Worm (Caenorhabditis elegans) whole organism, L2 larva: ENCODE results near the gene clec-6.

Source experiments
- C34F6.9 ChIP-seq: fragments of 150-350 bp; optimal IDR thresholded peaks from 2 replicates; lab custom pipeline; 2014; ENCODE audit warnings: missing biosample characterization, missing genetic modification characterization
- F13H6.1 ChIP-seq: sonication (generic microtip); optimal IDR thresholded peaks from 2 replicates; lab custom pipeline; 2016; ENCODE audit warnings: missing genetic modification characterization, missing compliant biosample characterization
- aly-2 ChIP-seq: fragments of 150-350 bp; optimal IDR thresholded peaks from 2 replicates; lab custom pipeline; 2014; ENCODE audit warnings: missing biosample characterization, missing genetic modification characterization
- ama-1 ChIP-seq: fragments of 150-350 bp; optimal IDR thresholded peaks from 2 replicates; lab custom pipeline; 2018; ENCODE audit warnings: inconsistent platforms
- ceh-16 ChIP-seq: fragments of 150-350 bp; optimal IDR thresholded peaks from 2 replicates; lab custom pipeline; 2014; ENCODE audit warnings: missing biosample characterization, missing genetic modification characterization
- ceh-82 ChIP-seq: fragments of 150-350 bp; optimal IDR thresholded peaks from 2 replicates; lab custom pipeline; 2014; ENCODE audit warnings: missing biosample characterization, missing genetic modification characterization
- crh-2 ChIP-seq: sonication (generic microtip); optimal IDR thresholded peaks from 2 replicates; lab custom pipeline; 2017; ENCODE audit warnings: missing biosample characterization, missing genetic modification characterization
- egl-27 ChIP-seq: sonication (generic microtip); optimal IDR thresholded peaks from 3 replicates; lab custom pipeline; 2017; ENCODE audit warnings: missing biosample characterization, missing genetic modification reagents, missing genetic modification characterization
- elt-1 ChIP-seq: fragments of 150-350 bp; optimal IDR thresholded peaks from 2 replicates; lab custom pipeline; 2014; ENCODE audit warnings: missing biosample characterization, missing genetic modification characterization
- elt-3 ChIP-seq: sonication (generic microtip); optimal IDR thresholded peaks from 2 replicates; lab custom pipeline; 2017; ENCODE audit warnings: missing biosample characterization, missing genetic modification characterization
- fos-1 ChIP-seq: fragments of 150-350 bp; optimal IDR thresholded peaks from 2 replicates; lab custom pipeline; 2014; ENCODE audit warnings: missing biosample characterization, missing genetic modification characterization
- gmeb-1 ChIP-seq: fragments of 150-350 bp; optimal IDR thresholded peaks from 2 replicates; lab custom pipeline; 2014; ENCODE audit warnings: missing biosample characterization, missing genetic modification characterization
- lin-11 ChIP-seq: fragments of 150-350 bp; sonication (generic microtip); optimal IDR thresholded peaks from 2 replicates; lab custom pipeline; 2014; ENCODE audit warnings: missing biosample characterization, missing genetic modification characterization, inconsistent platforms, mixed read lengths
- lin-39 ChIP-seq: fragments of 150-350 bp; optimal IDR thresholded peaks from 2 replicates; lab custom pipeline; 2014; ENCODE audit warnings: missing biosample characterization, missing genetic modification reagents, missing genetic modification characterization
- lsy-2 ChIP-seq, 2 experiments: fragments of 150-350 bp in 1 of 2; sonication (generic microtip) in 1 of 2; optimal IDR thresholded peaks; 2 replicates each; lab custom pipeline; 2014 to 2017; ENCODE audit warnings: missing biosample characterization in 2 of 2, missing genetic modification characterization in 2 of 2
- mab-5 ChIP-seq: fragments of 150-350 bp; optimal IDR thresholded peaks from 2 replicates; lab custom pipeline; 2014; ENCODE audit warnings: missing biosample characterization, missing genetic modification characterization
- mbf-1 ChIP-seq: sonication (generic microtip); optimal IDR thresholded peaks from 2 replicates; lab custom pipeline; 2017; ENCODE audit warnings: missing biosample characterization, missing genetic modification characterization
- mdl-1 ChIP-seq, 2 experiments: fragments of 150-350 bp in 1 of 2; sonication (generic microtip) in 1 of 2; optimal IDR thresholded peaks; 2 replicates each; lab custom pipeline; 2017; ENCODE audit warnings: missing biosample characterization in 2 of 2, missing genetic modification characterization in 2 of 2
- nhr-10 ChIP-seq: sonication (generic microtip); optimal IDR thresholded peaks from 2 replicates; lab custom pipeline; 2017; ENCODE audit warnings: missing biosample characterization, missing genetic modification characterization
- nhr-129 ChIP-seq: fragments of 150-350 bp; optimal IDR thresholded peaks from 2 replicates; lab custom pipeline; 2014; ENCODE audit warnings: missing biosample characterization, missing genetic modification characterization
- nhr-23 ChIP-seq: fragments of 150-350 bp; optimal IDR thresholded peaks from 2 replicates; lab custom pipeline; 2014; ENCODE audit warnings: missing biosample characterization, missing genetic modification reagents, missing genetic modification characterization
- nhr-237 ChIP-seq: fragments of 150-350 bp; optimal IDR thresholded peaks from 2 replicates; lab custom pipeline; 2014; ENCODE audit warnings: missing biosample characterization, missing genetic modification characterization
- nhr-25 ChIP-seq: fragments of 150-350 bp; sonication (generic microtip); optimal IDR thresholded peaks from 3 replicates; lab custom pipeline; 2014; ENCODE audit warnings: missing biosample characterization, missing genetic modification characterization
- nhr-6 ChIP-seq: fragments of 150-350 bp; optimal IDR thresholded peaks from 2 replicates; lab custom pipeline; 2014; ENCODE audit warnings: missing biosample characterization, missing genetic modification characterization
- nhr-77 ChIP-seq: fragments of 150-350 bp; optimal IDR thresholded peaks from 2 replicates; lab custom pipeline; 2014; ENCODE audit warnings: missing biosample characterization, missing genetic modification characterization
- sem-4 ChIP-seq: fragments of 150-350 bp; optimal IDR thresholded peaks from 2 replicates; lab custom pipeline; 2014; ENCODE audit warnings: missing biosample characterization, missing genetic modification reagents, missing genetic modification characterization
- skn-1 ChIP-seq: sonication (generic microtip); optimal IDR thresholded peaks from 2 replicates; lab custom pipeline; 2017; ENCODE audit warnings: missing biosample characterization, missing genetic modification characterization
- sma-3 ChIP-seq: sonication (generic microtip); optimal IDR thresholded peaks from 2 replicates; lab custom pipeline; 2016; ENCODE audit warnings: missing genetic modification reagents, missing genetic modification characterization, missing compliant biosample characterization
- snpc-4 ChIP-seq: fragments of 150-350 bp; optimal IDR thresholded peaks from 2 replicates; lab custom pipeline; 2014; ENCODE audit warnings: missing biosample characterization, missing genetic modification characterization
- unc-55 ChIP-seq: fragments of 150-350 bp; sonication (generic microtip); optimal IDR thresholded peaks from 3 replicates; lab custom pipeline; 2014; ENCODE audit warnings: missing biosample characterization, missing genetic modification reagents, missing genetic modification characterization
- unc-62 ChIP-seq: fragments of 150-350 bp; optimal IDR thresholded peaks from 2 replicates; lab custom pipeline; 2014; ENCODE audit warnings: missing biosample characterization, missing genetic modification reagents, missing genetic modification characterization
- zag-1 ChIP-seq: fragments of 150-350 bp; optimal IDR thresholded peaks from 2 replicates; lab custom pipeline; 2014; ENCODE audit warnings: missing biosample characterization, missing genetic modification characterization
- ztf-1 ChIP-seq: fragments of 200-800 bp; sonication (Bioruptor generic); conservative IDR thresholded peaks from 2 replicates; pipeline ENCODE4 v1.3.6; 2022; ENCODE audit warnings: missing genetic modification characterization, missing compliant biosample characterization

The clec-6 gene

DNA sequence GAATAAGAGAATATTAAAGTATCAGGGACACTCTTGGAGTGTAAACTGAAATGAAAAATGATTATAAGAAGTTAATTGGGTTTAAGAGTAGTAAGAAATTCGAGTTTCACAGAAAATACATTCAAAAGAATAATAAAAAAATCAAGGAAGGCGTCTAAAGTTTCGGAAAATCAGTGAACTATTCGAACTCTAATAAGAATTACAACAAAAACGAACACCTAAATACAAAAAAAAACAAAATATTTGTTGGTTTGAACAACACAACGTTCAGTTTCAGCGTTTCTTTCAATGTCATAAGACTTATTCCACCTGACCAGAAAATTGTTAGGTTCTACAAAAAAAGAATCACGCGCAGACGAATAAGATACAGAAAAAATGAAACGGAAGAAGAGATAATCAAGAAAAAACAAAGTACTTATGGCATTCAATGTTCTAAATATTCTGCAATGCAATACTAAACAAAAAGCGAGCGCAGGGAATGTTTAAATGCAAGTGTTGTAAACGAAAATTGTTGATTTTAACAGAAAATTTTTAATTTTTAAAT, 11.9 kb upstream of the clec-6 start, which contains the start of gene nhl-2:
Gene nhl-2 (minus strand): TSS at position 51 of the 544 bp plus-strand sequence.
- TF ChIP-seq snpc-4 (no peak), skn-1 (tag; lab: Kevin White, UChicago) (no peak), zag-1 (tag; lab: Kevin White, UChicago) (no peak), ztf-1 (no peak), nhr-10 (tag; lab: Kevin White, UChicago) (no peak), ama-1 (lab: Kevin White, UChicago) (no peak), F13H6.1 (tag; lab: Kevin White, UChicago) (no peak), elt-3 (tag; lab: Kevin White, UChicago) (no peak), lin-11 (tag; lab: Kevin White, UChicago) (no peak), gmeb-1 (tag; lab: Kevin White, UChicago) (no peak), nhr-129 (tag; lab: Kevin White, UChicago) (no peak), ceh-82 (tag; lab: Kevin White, UChicago) (no peak), lin-39 (tag; lab: Kevin White, UChicago) (no peak), nhr-77 (tag; lab: Kevin White, UChicago) (no peak), mbf-1 (no peak), sma-3 (no peak), mdl-1 (tag; optimal IDR thresholded peaks at IDR 0.05; lab: Kevin White, UChicago) (no peak), unc-55 (GFP tag; lab: Kevin White, UChicago) (no peak), mab-5 (no peak), unc-62 (GFP tag; lab: Kevin White, UChicago) (no peak)
- TF ChIP-seq, all 48 proteins: peak for 0

DNA sequence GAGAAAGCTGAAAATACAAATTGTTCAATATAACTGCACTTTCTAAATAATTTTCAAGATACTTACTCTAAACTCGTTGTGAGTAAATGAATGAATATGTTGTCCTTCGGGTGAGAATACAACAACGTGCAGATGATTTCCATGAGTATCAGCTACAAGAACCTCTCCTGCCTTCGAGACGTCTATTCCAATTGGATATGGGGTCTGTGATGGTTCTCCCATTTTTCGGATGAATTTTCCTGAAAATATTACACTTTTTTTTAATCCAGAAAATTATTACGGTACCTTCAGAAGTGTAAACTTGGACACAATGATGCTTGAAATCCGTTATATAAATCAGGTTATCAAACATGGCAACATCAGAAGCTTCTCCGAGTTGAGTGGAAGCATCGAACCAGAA, 8.1 kb upstream of the clec-6 start:
- no peak for TF ChIP-seq ceh-16
- no peak for TF ChIP-seq aly-2
- TF ChIP-seq nhr-6 (tag; lab: Kevin White, UChicago): no peak
- TF ChIP-seq egl-27 (tag; lab: Kevin White, UChicago): no peak
- TF ChIP-seq nhr-237 (tag; lab: Kevin White, UChicago): no peak
- TF ChIP-seq gmeb-1 (tag; lab: Kevin White, UChicago): no peak
- TF ChIP-seq mab-5: no peak

DNA sequence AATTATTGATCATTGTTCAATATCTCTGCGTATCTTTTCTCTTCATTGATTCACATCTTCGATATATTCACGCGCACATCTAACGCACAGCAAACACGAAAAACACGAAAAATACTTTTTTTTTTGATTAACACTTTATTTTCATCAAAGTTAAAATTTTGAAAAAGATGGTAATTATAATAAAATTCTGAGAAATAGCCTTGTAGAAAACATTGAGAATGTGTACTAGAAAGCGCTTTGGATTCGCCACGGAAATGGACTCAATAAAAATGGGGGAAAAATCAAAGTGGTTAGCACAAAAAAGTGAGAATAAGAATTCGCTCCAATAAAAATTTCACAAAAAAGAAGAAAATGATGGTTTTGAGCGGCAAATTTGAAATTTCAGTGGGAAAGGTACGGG, 6.3 kb upstream of the clec-6 start, which contains the start of gene F26F4.6:
Gene F26F4.6 (minus strand): TSS at position 101 of the 400 bp plus-strand sequence.
- TF ChIP-seq nhr-237 (tag; lab: Kevin White, UChicago) (no peak), ceh-16 (no peak), elt-1 (no peak), nhr-23 (tag; lab: Kevin White, UChicago) (no peak), sem-4 (no peak), mdl-1 (tag; optimal IDR thresholded peaks at IDR 0.05; lab: Kevin White, UChicago) (no peak), lin-39 (tag; lab: Kevin White, UChicago) (no peak)

DNA sequence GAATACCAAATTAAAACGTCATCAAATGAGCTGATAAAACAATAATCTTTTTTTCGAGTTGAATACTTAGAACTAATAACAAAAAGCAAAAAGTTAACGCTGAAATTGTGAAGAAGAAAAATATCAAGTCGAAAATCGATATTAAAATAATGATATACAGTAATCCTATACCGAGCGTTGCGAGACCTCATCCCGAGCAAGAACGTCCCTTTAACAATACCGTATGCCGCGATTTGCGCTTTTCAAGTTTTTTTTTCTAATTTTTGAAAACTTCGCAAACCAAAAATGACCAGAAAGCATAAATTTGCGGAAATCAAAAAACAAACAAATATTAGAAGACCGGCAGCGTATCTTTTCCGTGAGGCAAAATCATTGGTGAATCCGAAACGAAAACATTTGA, 3.8 kb upstream of the clec-6 start, which contains the start of gene F26F4.5:
Gene F26F4.5 (minus strand): TSS at position 256 of the 400 bp plus-strand sequence.
- TF ChIP-seq nhr-77 (tag; lab: Kevin White, UChicago) (no peak), nhr-25 (tag; lab: Kevin White, UChicago) (no peak), nhr-10 (tag; lab: Kevin White, UChicago) (no peak), skn-1 (tag; lab: Kevin White, UChicago) (no peak)
- TF ChIP-seq, all 48 proteins: peak for 0

DNA sequence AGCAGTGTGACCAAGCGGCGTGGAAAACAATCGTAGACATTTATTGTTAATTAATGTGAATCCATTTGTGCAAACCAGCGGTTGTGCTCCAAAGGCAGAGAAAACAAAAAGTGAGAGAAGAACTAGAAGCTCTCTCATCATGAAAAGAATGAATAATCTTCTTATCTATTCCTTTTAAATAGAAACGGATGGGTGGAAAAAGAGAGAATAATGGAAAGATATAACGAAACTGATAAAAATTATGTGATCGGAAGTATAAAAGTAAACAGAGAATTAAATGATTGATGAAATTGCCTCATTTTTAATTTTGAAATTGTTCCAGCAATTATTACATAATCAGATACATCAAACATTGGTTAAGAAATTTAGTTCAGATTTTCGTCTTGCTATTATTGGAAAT, 3.8 kb downstream of the clec-6 start, which contains the start of gene clec-5:
Gene clec-5 (minus strand): TSS at position 178 of the 400 bp plus-strand sequence.
- peak; percentile 77 for TF ChIP-seq fos-1 (tag; lab: Kevin White, UChicago)
- no peak for TF ChIP-seq crh-2
- TF ChIP-seq, all 48 proteins: peak for 1

DNA sequence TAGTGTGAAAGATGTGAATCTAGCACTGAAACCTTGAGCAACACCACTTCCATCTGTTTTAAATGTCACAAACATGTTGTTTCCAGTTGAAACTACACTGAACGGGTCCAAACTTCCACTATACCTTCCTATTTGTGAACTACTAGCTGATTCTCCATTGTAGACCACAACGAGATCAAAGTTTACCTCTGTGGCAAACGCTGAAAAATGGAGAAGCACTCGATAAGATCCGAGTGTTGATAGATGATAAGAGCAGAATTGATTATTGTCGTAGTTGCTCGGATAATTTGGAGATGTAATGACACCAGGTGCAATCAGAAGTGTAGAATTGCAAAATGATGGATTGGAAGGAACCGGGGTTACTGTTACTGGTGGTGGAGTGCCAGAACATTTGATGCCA, 5.3 kb downstream of the clec-6 start:
- no peak for TF ChIP-seq nhr-237 (tag; lab: Kevin White, UChicago)
- TF ChIP-seq F13H6.1 (tag; lab: Kevin White, UChicago): no peak
- peak; percentile 24 for TF ChIP-seq fos-1 (tag; lab: Kevin White, UChicago)
- TF ChIP-seq C34F6.9: no peak
- TF ChIP-seq lsy-2 (tag; optimal IDR thresholded peaks at IDR 0.05; lab: Kevin White, UChicago): no peak
- TF ChIP-seq sem-4: no peak
- TF ChIP-seq crh-2: no peak
